Fruit fly (Drosophila melanogaster): ENCODE results near the gene Pburs.

Gene Pburs

DNA sequence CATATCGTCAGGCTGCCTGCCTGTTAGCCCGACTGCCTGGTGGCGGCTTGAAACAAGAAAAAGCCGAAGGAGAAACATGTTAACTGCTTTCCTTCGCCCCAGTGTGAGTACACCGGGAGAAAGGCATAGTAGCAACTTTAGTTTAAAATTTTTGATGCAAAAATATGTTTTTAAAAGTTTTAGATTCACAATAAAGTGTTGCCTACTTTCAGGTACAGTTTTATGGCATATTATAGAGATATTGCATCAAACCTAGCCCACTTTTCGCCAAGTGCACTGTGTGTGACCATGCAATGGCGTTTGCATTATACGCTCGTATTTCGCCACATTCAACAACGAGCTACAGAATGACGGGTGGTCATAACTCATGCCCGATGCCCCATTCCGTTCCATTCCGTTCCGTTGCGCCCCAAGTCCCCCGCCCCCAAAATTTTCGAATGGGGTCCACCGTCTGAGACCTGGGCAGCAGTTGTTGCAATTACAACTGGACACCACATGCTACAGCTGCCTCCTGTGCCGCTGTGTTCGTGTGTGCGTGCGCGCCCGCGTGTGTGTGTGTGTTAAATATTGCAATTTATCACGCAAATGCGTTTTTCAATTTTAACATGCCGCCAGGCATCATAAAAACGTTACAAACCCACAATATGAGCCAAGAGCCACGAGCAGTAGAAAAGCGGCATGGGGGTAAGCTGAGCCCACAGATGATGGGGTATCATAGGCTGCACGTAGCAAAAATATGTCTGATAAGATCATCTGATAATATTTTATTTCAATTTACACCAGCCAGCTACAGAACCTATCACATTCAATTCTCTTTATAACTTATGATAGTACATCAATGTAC is 47.0 kb downstream of the Pburs start (continued):
- TF ChIP-seq Dbx (GFP tag; IDR thresholded peaks at IDR 0.05) (no peak), ab (GFP tag; optimal IDR thresholded peaks at IDR 0.05) (no peak), seq (GFP tag; IDR thresholded peaks at IDR 0.05) (no peak), CG7839 (tag; optimal IDR thresholded peaks at IDR 0.05) (no peak), CG15514 (GFP tag; optimal IDR thresholded peaks at IDR 0.05) (no peak), peb (GFP tag; IDR thresholded peaks at IDR 0.05) (no peak), gem (tag; optimal IDR thresholded peaks at IDR 0.05) (peak; percentile 56), E2f1 (GFP tag; IDR thresholded peaks at IDR 0.05) (no peak), CG6254 (GFP tag; optimal IDR thresholded peaks at IDR 0.05) (peak; percentile 33), Ets97D (GFP tag; optimal IDR thresholded peaks at IDR 0.05) (no peak), cas (GFP tag; IDR thresholded peaks at IDR 0.05) (no peak), Optix (GFP tag; IDR thresholded peaks at IDR 0.05) (peak; percentile 56; the same call in 1 of the 3 replicates), tin (GFP tag; optimal IDR thresholded peaks at IDR 0.05) (no peak), Hmr (GFP tag; optimal IDR thresholded peaks at IDR 0.05) (no peak), Aef1 (GFP tag; IDR thresholded peaks at IDR 0.05) (no peak), chm (GFP tag; IDR thresholded peaks at IDR 0.05) (no peak), br (optimal IDR thresholded peaks at IDR 0.05) (no peak), CG1233 (GFP tag; optimal IDR thresholded peaks at IDR 0.05) (no peak), Mes4 (GFP tag; optimal IDR thresholded peaks at IDR 0.05) (no peak), vvl (GFP tag; IDR thresholded peaks at IDR 0.05) (peak; percentile 57; the same call in 1 of the 2 replicates), CG18476 (GFP tag; optimal IDR thresholded peaks at IDR 0.05) (no peak), ci (GFP tag; IDR thresholded peaks at IDR 0.05) (0 out of 3 replicates have a peak, but pooled peaks have one; percentile 13), z (GFP tag; IDR thresholded peaks at IDR 0.05) (no peak), CG8924 (tag; optimal IDR thresholded peaks at IDR 0.05) (no peak), CG12391 (tag; optimal IDR thresholded peaks at IDR 0.05) (peak; percentile 19), H2.0 (GFP tag; IDR thresholded peaks at IDR 0.05) (no peak), Scr (GFP tag; IDR thresholded peaks at IDR 0.05; ENCODE audit: partially characterized antibody) (no peak), ewg (GFP tag; optimal IDR thresholded peaks at IDR 0.05) (peak; percentile 20), CG17186 (GFP tag; optimal IDR thresholded peaks at IDR 0.05) (no peak), CG12659 (GFP tag; optimal IDR thresholded peaks at IDR 0.05) (no peak), dmrt11E (tag; optimal IDR thresholded peaks at IDR 0.05) (peak; percentile 48), CG4404 (GFP tag; IDR thresholded peaks at IDR 0.05) (peak; percentile 41; the same call in 1 of the 2 replicates), sob (GFP tag; IDR thresholded peaks at IDR 0.05) (no peak), Tbp (GFP tag; optimal IDR thresholded peaks at IDR 0.05) (no peak), HLH54F (GFP tag; optimal IDR thresholded peaks at IDR 0.05) (no peak), Dll (GFP tag; IDR thresholded peaks at IDR 0.05; ENCODE audit: partially characterized antibody) (no peak), CG9876 (GFP tag; optimal IDR thresholded peaks at IDR 0.05) (no peak), CG4360 (GFP tag; IDR thresholded peaks at IDR 0.05) (no peak), CG4617 (GFP tag; optimal IDR thresholded peaks at IDR 0.05; ENCODE audit: borderline replicate concordance) (no peak), dati (GFP tag; IDR thresholded peaks at IDR 0.05) (no peak), crp (GFP tag; optimal IDR thresholded peaks at IDR 0.05) (no peak), CG11093 (GFP tag; IDR thresholded peaks at IDR 0.05) (no peak), CG17568 (GFP tag; optimal IDR thresholded peaks at IDR 0.05) (no peak), eyg (GFP tag; optimal IDR thresholded peaks at IDR 0.05) (no peak), aop (GFP tag; IDR thresholded peaks at IDR 0.05) (no peak), NC2α (GFP tag; optimal IDR thresholded peaks at IDR 0.05) (no peak), Rfx (GFP tag; IDR thresholded peaks at IDR 0.05) (no peak), stwl (tag; optimal IDR thresholded peaks at IDR 0.05) (no peak), CG2199 (GFP tag; IDR thresholded peaks at IDR 0.05) (no peak), CG31388 (GFP tag; optimal IDR thresholded peaks at IDR 0.05) (no peak)
